Worm (Caenorhabditis elegans) whole organism, L4 larva: ENCODE results near the gene atad-3.

Experiments
- T26A8.4 ChIP-seq: fragments of 200-800 bp; sonication (Bioruptor generic); IDR thresholded peaks from 2 replicates; pipeline ENCODE4 v1.3.6; 2022; ENCODE audit warnings: missing genetic modification characterization, missing compliant biosample characterization
- ceh-28 ChIP-seq: fragments of 150-350 bp; optimal IDR thresholded peaks from 2 replicates; lab custom pipeline; 2014; ENCODE audit warnings: missing biosample characterization, missing genetic modification reagents, missing genetic modification characterization
- ceh-62 ChIP-seq: sonication (generic microtip); optimal IDR thresholded peaks from 2 replicates; lab custom pipeline; 2017; ENCODE audit warnings: missing biosample characterization, missing genetic modification characterization
- daf-12 ChIP-seq: fragments of 150-350 bp; optimal IDR thresholded peaks from 2 replicates; lab custom pipeline; 2014; ENCODE audit warnings: missing biosample characterization, missing genetic modification reagents, missing genetic modification characterization
- fos-1 ChIP-seq: fragments of 150-350 bp; optimal IDR thresholded peaks from 2 replicates; lab custom pipeline; 2014; ENCODE audit warnings: missing biosample characterization, missing genetic modification characterization
- hif-1 ChIP-seq, 2 experiments: sonication (generic microtip); optimal IDR thresholded peaks; 2 replicates each; lab custom pipeline; 2016 to 2017; ENCODE audit warnings: missing compliant biosample characterization in 2 of 2, missing genetic modification characterization in 2 of 2, missing genetic modification reagents in 2 of 2, missing genotype in 2 of 2, mild to moderate bottlenecking in 1 of 2
- jun-1 ChIP-seq: fragments of 150-350 bp; optimal IDR thresholded peaks from 2 replicates; lab custom pipeline; 2014; ENCODE audit warnings: missing biosample characterization, missing genetic modification reagents, missing genetic modification characterization
- lin-13 ChIP-seq: fragments of 150-350 bp; optimal IDR thresholded peaks from 2 replicates; lab custom pipeline; 2014; ENCODE audit warnings: missing biosample characterization, missing genetic modification reagents, missing genetic modification characterization
- lin-39 ChIP-seq: fragments of 150-350 bp; optimal IDR thresholded peaks from 2 replicates; lab custom pipeline; 2014; ENCODE audit warnings: missing biosample characterization, missing genetic modification reagents, missing genetic modification characterization
- pqm-1 ChIP-seq: sonication (generic microtip); optimal IDR thresholded peaks from 2 replicates; lab custom pipeline; 2017; ENCODE audit warnings: missing biosample characterization, missing genetic modification characterization
- tra-1 ChIP-seq: fragments of 200-800 bp; sonication (Bioruptor generic); IDR thresholded peaks from 2 replicates; pipeline ENCODE4 v1.3.6; 2022; ENCODE audit warnings: missing genetic modification reagents, missing genetic modification characterization, missing compliant biosample characterization

DNA sequence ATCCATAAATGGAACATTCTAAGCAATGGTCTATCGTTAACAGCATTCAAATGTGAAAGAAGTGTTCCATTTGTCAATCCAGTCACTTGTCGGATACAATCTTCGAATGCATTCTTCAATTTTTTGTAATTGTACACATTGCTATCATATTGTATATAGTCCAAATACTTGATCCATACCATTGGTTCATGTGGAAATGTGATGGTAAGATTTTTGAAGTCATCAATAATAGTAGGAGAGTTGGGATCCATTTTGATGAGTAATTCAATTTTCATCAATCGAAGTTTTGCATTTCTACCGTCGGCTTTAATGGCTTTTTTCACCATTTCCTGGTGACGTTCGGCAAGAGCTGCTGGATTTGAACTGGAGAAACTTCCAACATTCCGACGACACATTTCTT lies 3.2 kb upstream of the atad-3 start:
- no peak for TF ChIP-seq jun-1 (tag; lab: Kevin White, UChicago)
- TF ChIP-seq pqm-1, result no peak
- no peak for TF ChIP-seq ceh-28 (tag; lab: Kevin White, UChicago)
- no peak for TF ChIP-seq ceh-62
- TF ChIP-seq lin-39, result no peak
- TF ChIP-seq daf-12 (tag; lab: Kevin White, UChicago), result no peak
- no peak for TF ChIP-seq hif-1 (tag; optimal IDR thresholded peaks at IDR 0.05; lab: Kevin White, UChicago)
- TF ChIP-seq T26A8.4 (GFP tag; lab: Robert Waterston, UW), result no peak
- TF ChIP-seq fos-1, result no peak
- TF ChIP-seq tra-1 (GFP tag; lab: Robert Waterston, UW), result no peak
- TF ChIP-seq lin-13 (GFP tag; lab: Kevin White, UChicago), result no peak
